Worm (Caenorhabditis elegans): Measurements from ENCODE around the gene chil-8.

The chil-8 gene

ce11 chrII:9861394-9861793 is 11.5 kb downstream of the chil-8 start, which contains the start of gene chil-3:
chil-3 (minus strand) TSS chrII:9861494.
- no peak for TF ChIP-seq Y22D7AL.16 (tag; optimal IDR thresholded peaks at IDR 0.05)
- peak; percentile 48 for TF ChIP-seq nhr-11 (tag; optimal IDR thresholded peaks at IDR 0.05)

- no peak for TF ChIP-seq pax-1 (tag; optimal IDR thresholded peaks at IDR 0.05)
- no peak for TF ChIP-seq K09A11.1 (tag; optimal IDR thresholded peaks at IDR 0.05; ENCODE audit: insufficient read depth)
- no peak for TF ChIP-seq che-1 (tag; optimal IDR thresholded peaks at IDR 0.05)
- TF ChIP-seq nhr-11 (tag; optimal IDR thresholded peaks at IDR 0.05): no peak
- no peak for TF ChIP-seq ets-4 (tag; optimal IDR thresholded peaks at IDR 0.05)
- no peak for TF ChIP-seq K02D7.2 (tag; optimal IDR thresholded peaks at IDR 0.05)
- TF ChIP-seq pqm-1 (tag; optimal IDR thresholded peaks at IDR 0.05): no peak
- no peak for TF ChIP-seq rnt-1 (tag; optimal IDR thresholded peaks at IDR 0.05)
- TF ChIP-seq syd-9 (tag; optimal IDR thresholded peaks at IDR 0.05): no peak
- TF ChIP-seq ceh-48 (tag; optimal IDR thresholded peaks at IDR 0.05): no peak
Measured at ce11 chrII:9859575-9859974, 13.3 kb downstream of the chil-8 start, which contains the start of gene chil-5. chil-5 (minus strand) TSS chrII:9859675.

DNA sequence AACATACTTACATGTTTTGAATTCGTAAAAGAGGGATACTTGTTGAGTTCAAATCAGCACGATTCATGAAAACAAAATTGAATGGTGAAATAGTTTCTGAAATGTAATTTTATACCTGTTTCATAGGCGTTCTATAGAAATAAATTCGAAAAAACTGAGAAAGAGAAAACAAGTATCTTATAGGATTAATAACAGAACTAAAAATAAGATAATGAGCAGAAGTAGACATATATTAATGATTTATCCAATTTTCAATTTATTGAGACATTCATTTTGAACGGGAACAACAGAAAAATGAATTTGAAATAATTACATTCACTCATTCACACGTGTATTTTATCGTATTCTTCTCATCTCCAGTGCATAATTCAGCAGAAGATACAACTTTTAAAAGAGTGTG is 15.1 kb downstream of the chil-8 start, which contains the start of gene chil-6:
chil-6 (minus strand) TSS at position 101 of the 400 bp plus-strand sequence.
- TF ChIP-seq ceh-22 (tag; optimal IDR thresholded peaks at IDR 0.05): no peak
- TF ChIP-seq pha-2 (tag; optimal IDR thresholded peaks at IDR 0.05): no peak
- TF ChIP-seq C38D4.7 (GFP tag; optimal IDR thresholded peaks at IDR 0.05): no peak
- no peak for TF ChIP-seq ceh-2 (tag; optimal IDR thresholded peaks at IDR 0.05)
- no peak for TF ChIP-seq unc-86 (tag; optimal IDR thresholded peaks at IDR 0.05)
- no peak for TF ChIP-seq K09A11.1 (tag; optimal IDR thresholded peaks at IDR 0.05; ENCODE audit: insufficient read depth)

- TF ChIP-seq unc-3 (GFP tag; conservative IDR thresholded peaks at IDR 0.05) (no peak), unc-3 (tag; optimal IDR thresholded peaks at IDR 0.05) (no peak), ref-2 (tag; optimal IDR thresholded peaks at IDR 0.05) (no peak), ttx-3 (tag; optimal IDR thresholded peaks at IDR 0.05) (no peak)
Measured at ce11 chrII:9855620-9856019, 17.2 kb downstream of the chil-8 start, which contains the start of gene chil-4. chil-4 (minus strand) TSS chrII:9855720.

ce11 chrII:9850945-9851344 is 21.9 kb downstream of the chil-8 start, which contains the start of gene ZK938.10:
ZK938.10 (minus strand) TSS chrII:9851045.
- no peak for TF ChIP-seq dmd-4 (tag; optimal IDR thresholded peaks at IDR 0.05; ENCODE audit: borderline replicate concordance)
- no peak for TF ChIP-seq fkh-10 (GFP tag; optimal IDR thresholded peaks at IDR 0.05)
- TF ChIP-seq dve-1 (tag; optimal IDR thresholded peaks at IDR 0.05): no peak
- TF ChIP-seq ceh-34 (tag; optimal IDR thresholded peaks at IDR 0.05): no peak
- TF ChIP-seq hlh-8 (tag; optimal IDR thresholded peaks at IDR 0.05): no peak
- TF ChIP-seq lin-11 (tag; optimal IDR thresholded peaks at IDR 0.05): no peak
- TF ChIP-seq ceh-24 (tag; optimal IDR thresholded peaks at IDR 0.05): no peak
- TF ChIP-seq madf-2 (tag; optimal IDR thresholded peaks at IDR 0.05): no peak
- no peak for TF ChIP-seq ceh-22 (tag; optimal IDR thresholded peaks at IDR 0.05)
- TF ChIP-seq fax-1 (tag; optimal IDR thresholded peaks at IDR 0.05): no peak

DNA sequence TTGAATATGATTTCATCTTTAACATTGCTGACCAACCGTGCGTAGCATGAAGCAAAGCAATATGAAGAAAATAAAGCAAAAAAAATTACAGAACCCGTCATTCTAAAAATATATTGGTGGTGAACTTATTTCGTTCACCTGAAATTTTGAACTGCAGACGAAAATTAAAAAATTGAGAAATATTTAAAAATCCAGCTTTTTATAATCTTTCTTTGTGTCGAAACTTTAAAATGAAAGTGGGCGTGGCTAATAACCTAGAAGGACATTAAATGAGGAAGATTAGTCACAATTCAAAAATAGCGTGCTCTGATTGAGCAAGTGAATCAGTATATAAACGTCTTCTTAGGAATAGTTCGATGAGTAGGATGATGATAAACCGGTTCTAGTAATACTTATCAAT is 23.4 kb downstream of the chil-8 start, which contains the start of gene old-2:
old-2 (minus strand) TSS at position 101 of the 400 bp plus-strand sequence.
- no peak for TF ChIP-seq hlh-15 (tag; optimal IDR thresholded peaks at IDR 0.05)
- TF ChIP-seq ahr-1 (tag; optimal IDR thresholded peaks at IDR 0.05): no peak
- TF ChIP-seq ceh-34 (tag; optimal IDR thresholded peaks at IDR 0.05): no peak
- no peak for TF ChIP-seq pag-3 (tag; optimal IDR thresholded peaks at IDR 0.05; ENCODE audit: borderline replicate concordance)
- no peak for TF ChIP-seq ttx-3 (tag; optimal IDR thresholded peaks at IDR 0.05)
- TF ChIP-seq unc-86 (tag; optimal IDR thresholded peaks at IDR 0.05): no peak
- no peak for TF ChIP-seq ref-2 (tag; optimal IDR thresholded peaks at IDR 0.05)
- TF ChIP-seq ceh-30 (tag; optimal IDR thresholded peaks at IDR 0.05): no peak
- no peak for TF ChIP-seq K09A11.1 (tag; optimal IDR thresholded peaks at IDR 0.05; ENCODE audit: insufficient read depth)
- no peak for TF ChIP-seq ceh-6 (GFP tag; optimal IDR thresholded peaks at IDR 0.05)
